Worm (Caenorhabditis elegans): Measurements from ENCODE around the gene T09B9.3.
A peak's percentile ranks its signal among the peaks of the same experiment; 100 is the strongest.
"Not testable (repeated sequence)": the region's sequence is repeated elsewhere in the genome, so short reads cannot be mapped to it uniquely, and the experiment has no call there.

Gene T09B9.3

DNA sequence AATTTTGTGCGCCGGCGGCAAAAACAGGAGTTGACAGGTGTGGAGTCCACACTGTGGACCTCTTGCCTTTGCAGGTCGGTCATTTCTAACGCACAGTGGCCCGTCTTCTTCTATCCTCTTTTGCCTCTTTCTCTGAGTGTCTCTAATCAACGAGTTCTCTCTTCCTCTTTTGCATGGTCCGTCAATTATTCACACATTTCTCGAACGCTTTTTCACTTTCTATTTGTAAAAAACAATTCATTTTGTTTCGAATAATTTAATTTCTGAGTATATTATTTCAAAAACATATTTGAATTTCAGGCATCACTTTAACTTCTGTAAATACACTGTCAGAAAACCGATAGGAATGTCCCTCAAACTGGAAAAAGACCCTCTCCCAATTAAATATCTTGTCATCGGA, 4.2 kb downstream of the T09B9.3 start, which contains the start of gene T09B9.1:
Gene T09B9.1, plus strand, starts transcription at position 301 of the 400 bp plus-strand sequence.
- no peak for TF ChIP-seq lin-38 (GFP tag; IDR thresholded peaks at IDR 0.05)
- TF ChIP-seq pqm-1 (tag; optimal IDR thresholded peaks at IDR 0.05): no peak
- TF ChIP-seq ceh-44 (GFP tag; IDR thresholded peaks at IDR 0.05): no peak
- TF ChIP-seq Y5F2A.4 (GFP tag; optimal IDR thresholded peaks at IDR 0.05): no peak
- no peak for TF ChIP-seq nhr-77 (tag; optimal IDR thresholded peaks at IDR 0.05)
- no peak for TF ChIP-seq dmd-6 (GFP tag; IDR thresholded peaks at IDR 0.05)

DNA sequence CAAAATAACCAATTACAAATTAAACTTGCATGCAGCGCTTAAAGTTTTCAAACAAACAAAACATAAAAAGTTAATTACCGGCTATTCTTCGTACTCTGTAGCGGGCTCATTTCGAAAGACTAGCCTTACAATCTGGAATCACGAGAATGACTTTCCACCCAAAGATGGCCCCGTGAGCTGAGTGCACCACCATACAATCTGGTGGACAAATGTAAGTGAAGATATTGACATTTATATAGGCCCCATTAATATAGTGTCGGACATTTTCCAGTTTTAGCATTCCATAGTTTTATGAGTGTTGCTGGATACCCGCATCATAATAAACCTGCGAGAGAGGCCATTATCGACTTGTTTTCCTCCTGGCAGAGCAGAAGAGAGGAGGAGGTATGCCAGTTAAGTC, 6.6 kb downstream of the T09B9.3 start:
- TF ChIP-seq attf-4 (tag; optimal IDR thresholded peaks at IDR 0.05) (no peak), aha-1 (tag) (peak; percentile 50), nhr-11 (tag; optimal IDR thresholded peaks at IDR 0.05) (no peak), Y48G9A.11 (GFP tag; IDR thresholded peaks at IDR 0.05) (no peak)

DNA sequence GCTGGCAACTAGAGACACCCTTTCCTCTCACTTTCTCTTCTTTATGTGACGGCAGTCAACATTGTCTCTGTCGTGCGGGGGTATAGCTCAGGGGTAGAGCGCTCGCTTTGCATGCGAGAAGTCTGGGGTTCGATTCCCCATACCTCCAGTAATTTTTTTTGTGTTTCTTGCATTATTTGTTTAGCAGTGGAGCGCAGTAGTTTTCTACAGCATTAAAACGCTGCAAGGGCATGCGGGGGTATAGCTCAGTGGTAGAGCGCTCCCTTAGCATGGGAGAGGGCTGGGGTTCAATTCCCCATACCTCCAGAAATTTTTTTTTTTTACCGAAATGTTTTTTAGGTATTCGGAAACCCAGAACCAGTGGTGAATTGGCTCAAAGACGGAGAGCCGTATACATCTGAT, 17.7 kb downstream of the T09B9.3 start:
- TF ChIP-seq mxl-2 (GFP tag; conservative IDR thresholded peaks at IDR 0.05) (peak; percentile 87), daf-8 (GFP tag; IDR thresholded peaks at IDR 0.05) (peak; percentile 97; the same call in 1 of the 2 replicates), zfp-2 (tag; optimal IDR thresholded peaks at IDR 0.05) (peak; percentile 78), zip-2 (tag; optimal IDR thresholded peaks at IDR 0.05) (peak; percentile 68), daf-19 (GFP tag; conservative IDR thresholded peaks at IDR 0.05) (peak; percentile 97), hmg-1.1 (GFP tag; IDR thresholded peaks at IDR 0.05) (peak; percentile 99), lsy-2 (tag; optimal IDR thresholded peaks at IDR 0.05) (peak in 1 of 2 experiments; percentile 8), mes-2 (tag; optimal IDR thresholded peaks at IDR 0.05; ENCODE audit: poor library complexity, severe bottlenecking) (peak; percentile 87), dmd-9 (GFP tag; IDR thresholded peaks at IDR 0.05) (peak; percentile 93), set-16 (GFP tag; IDR thresholded peaks at IDR 0.05) (peak; percentile 70), egl-43 (GFP tag; IDR thresholded peaks at IDR 0.05) (peak; percentile 100), mxl-3 (GFP tag; optimal IDR thresholded peaks at IDR 0.05) (peak; percentile 71), sdz-12 (GFP tag; optimal IDR thresholded peaks at IDR 0.05) (peak; percentile 96), T20F7.1 (GFP tag; optimal IDR thresholded peaks at IDR 0.05) (peak; percentile 70), gei-8 (GFP tag; optimal IDR thresholded peaks at IDR 0.05) (peak; percentile 91), nhr-41 (GFP tag; IDR thresholded peaks at IDR 0.05) (peak; percentile 94), hif-1 (tag; optimal IDR thresholded peaks at IDR 0.05) (peak; percentile 72 to 80), mdl-1 (tag; optimal IDR thresholded peaks at IDR 0.05) (peak; percentile 51 to 72), hlh-11 (tag; optimal IDR thresholded peaks at IDR 0.05) (peak; percentile 83), D1046.2 (GFP tag; IDR thresholded peaks at IDR 0.05) (peak; percentile 96), tag-97 (GFP tag; IDR thresholded peaks at IDR 0.05) (peak; percentile 84; the same call in 1 of the 2 replicates), unc-62 (GFP tag; optimal IDR thresholded peaks at IDR 0.05 in 1 of 2) (peak in 1 of 2 experiments; percentile 96), F44E2.7 (GFP tag; IDR thresholded peaks at IDR 0.05) (peak; percentile 98), ZK337.2 (GFP tag; IDR thresholded peaks at IDR 0.05) (peak; percentile 84), rbr-2 (tag; optimal IDR thresholded peaks at IDR 0.05) (peak; percentile 95), php-3 (GFP tag; IDR thresholded peaks at IDR 0.05) (peak; percentile 95), dmd-6 (GFP tag; IDR thresholded peaks at IDR 0.05) (peak; percentile 93), ceh-44 (GFP tag; IDR thresholded peaks at IDR 0.05) (peak; percentile 95), Y105C5A.15 (GFP tag; IDR thresholded peaks at IDR 0.05) (peak; percentile 92), ceh-20 (GFP tag; IDR thresholded peaks at IDR 0.05) (peak; percentile 97), vab-7 (GFP tag; IDR thresholded peaks at IDR 0.05) (peak; percentile 98), lir-3 (tag; optimal IDR thresholded peaks at IDR 0.05) (peak; percentile 92), cey-2 (tag; optimal IDR thresholded peaks at IDR 0.05; ENCODE audit: borderline replicate concordance, insufficient read depth) (peak; percentile 9), tra-1 (GFP tag; IDR thresholded peaks at IDR 0.05) (peak; percentile 98), F26F4.8 (GFP tag; conservative IDR thresholded peaks at IDR 0.05) (peak; percentile 99), lin-38 (GFP tag; IDR thresholded peaks at IDR 0.05) (peak; percentile 91), duxl-1 (tag; optimal IDR thresholded peaks at IDR 0.05; ENCODE audit: poor library complexity) (peak; percentile 91), madf-9 (GFP tag; conservative IDR thresholded peaks at IDR 0.05) (peak; percentile 93), F10B5.3 (tag; optimal IDR thresholded peaks at IDR 0.05) (peak; percentile 89)
- TF ChIP-seq unc-62 (tag; optimal IDR thresholded peaks at IDR 0.05): not testable (repeated sequence)
